Worm (Caenorhabditis elegans) whole organism, midembryonic: ENCODE measurements around the gene F14F8.14.
A peak's percentile ranks its signal among the peaks of the same experiment; 100 is the strongest.

Experiments used
- T22C8.4 ChIP-seq: fragments of 200-800 bp; sonication (Bioruptor generic); IDR thresholded peaks from 2 replicates; pipeline ENCODE4 v1.3.6; 2022; ENCODE audit warnings: missing genetic modification characterization, missing compliant biosample characterization
- cog-1 ChIP-seq: sonication (generic microtip); optimal IDR thresholded peaks from 2 replicates; lab custom pipeline; 2016; ENCODE audit warnings: missing genetic modification characterization, missing compliant biosample characterization
- flt-1 ChIP-seq: fragments of 200-800 bp; sonication (Bioruptor generic); IDR thresholded peaks from 2 replicates; pipeline ENCODE4 v1.3.6; 2022; ENCODE audit warnings: missing genetic modification characterization, missing compliant biosample characterization
- klf-2 ChIP-seq: fragments of 200-800 bp; sonication (Bioruptor generic); conservative IDR thresholded peaks from 2 replicates; pipeline ENCODE4 v1.3.6; 2022; ENCODE audit warnings: missing genetic modification reagents, missing genetic modification characterization, missing compliant biosample characterization
- med-1 ChIP-seq: sonication (generic microtip); optimal IDR thresholded peaks from 2 replicates; lab custom pipeline; 2017; ENCODE audit warnings: missing genetic modification characterization, mild to moderate bottlenecking, missing compliant biosample characterization, antibody characterized with exemption, missing genetic modification reagents; ENCODE audit not compliant: insufficient read depth
- ref-1 ChIP-seq: fragments of 200-800 bp; sonication (Bioruptor generic); conservative IDR thresholded peaks from 2 replicates; pipeline ENCODE4 v1.3.6; 2022; ENCODE audit warnings: missing genetic modification reagents, missing genetic modification characterization, missing compliant biosample characterization
- tab-1 ChIP-seq: fragments of 200-800 bp; sonication (Bioruptor generic); IDR thresholded peaks from 2 replicates; pipeline ENCODE4 v1.3.6; 2022; ENCODE audit warnings: missing genetic modification characterization, missing compliant biosample characterization
- ztf-23 ChIP-seq: fragments of 200-800 bp; sonication (Bioruptor generic); IDR thresholded peaks from 2 replicates; pipeline ENCODE4 v1.3.6; 2022; ENCODE audit warnings: missing genetic modification reagents, missing genetic modification characterization, missing compliant biosample characterization
- ztf-29 ChIP-seq: fragments of 200-800 bp; sonication (Bioruptor generic); IDR thresholded peaks from 2 replicates; pipeline ENCODE4 v1.3.6; 2022; ENCODE audit warnings: missing genetic modification reagents, missing genetic modification characterization, missing compliant biosample characterization

F14F8.14 gene

ce11 chrV:16666647-16667046 is at the start of gene F14F8.14:
F14F8.14 (minus strand) TSS chrV:16666747.
- TF ChIP-seq tab-1: no peak
- no peak for TF ChIP-seq med-1
- no peak for TF ChIP-seq ztf-29 (GFP tag; lab: Robert Waterston, UW)
- TF ChIP-seq ref-1 (GFP tag; lab: Robert Waterston, UW): no peak
- no peak for TF ChIP-seq klf-2 (GFP tag; lab: Robert Waterston, UW)
- no peak for TF ChIP-seq flt-1 (GFP tag; lab: Robert Waterston, UW)
- TF ChIP-seq cog-1 (tag; lab: Kevin White, UChicago): no peak
- TF ChIP-seq ztf-23: no peak
- TF ChIP-seq T22C8.4 (GFP tag; lab: Robert Waterston, UW): no peak

ce11 chrV:16713797-16714196 is 47.2 kb upstream of the F14F8.14 start:
- no peak for TF ChIP-seq ref-1 (GFP tag; lab: Robert Waterston, UW)
- TF ChIP-seq cog-1 (tag; lab: Kevin White, UChicago): no peak
- no peak for TF ChIP-seq med-1
- no peak for TF ChIP-seq flt-1 (GFP tag; lab: Robert Waterston, UW)
- no peak for TF ChIP-seq tab-1
- TF ChIP-seq T22C8.4 (GFP tag; lab: Robert Waterston, UW): no peak
- TF ChIP-seq ztf-23: no peak
- TF ChIP-seq klf-2 (GFP tag; lab: Robert Waterston, UW): no peak
- no peak for TF ChIP-seq ztf-29 (GFP tag; lab: Robert Waterston, UW)

- TF ChIP-seq cog-1 (tag; lab: Kevin White, UChicago) (no peak), ztf-23 (no peak), flt-1 (GFP tag; lab: Robert Waterston, UW) (no peak), ref-1 (GFP tag; lab: Robert Waterston, UW) (no peak), med-1 (no peak), tab-1 (no peak), ztf-29 (GFP tag; lab: Robert Waterston, UW) (no peak), T22C8.4 (GFP tag; lab: Robert Waterston, UW) (no peak), klf-2 (GFP tag; lab: Robert Waterston, UW) (no peak)
Observed at ce11 chrV:16706549-16706948, 40.0 kb upstream of the F14F8.14 start, which contains the start of gene clec-9. clec-9 (minus strand) TSS chrV:16706649.

- no peak for TF ChIP-seq T22C8.4 (GFP tag; lab: Robert Waterston, UW)
- peak; percentile 73; the same call in 1 of the 2 replicates for TF ChIP-seq flt-1 (GFP tag; lab: Robert Waterston, UW)
- peak; percentile 67 for TF ChIP-seq ztf-23
- no peak for TF ChIP-seq klf-2 (GFP tag; lab: Robert Waterston, UW)
Observed at ce11 chrV:16699752-16700259, 33.3 kb upstream of the F14F8.14 start, which contains the start of gene Y70C5C.1. Y70C5C.1 (plus strand) TSS chrV:16700209.

- TF ChIP-seq tab-1: no peak
- TF ChIP-seq T22C8.4 (GFP tag; lab: Robert Waterston, UW): no peak
- no peak for TF ChIP-seq ref-1 (GFP tag; lab: Robert Waterston, UW)
- TF ChIP-seq cog-1 (tag; lab: Kevin White, UChicago): no peak
- no peak for TF ChIP-seq med-1
- TF ChIP-seq ztf-29 (GFP tag; lab: Robert Waterston, UW): no peak
- no peak for TF ChIP-seq ztf-23
- no peak for TF ChIP-seq klf-2 (GFP tag; lab: Robert Waterston, UW)
Observed at ce11 chrV:16697178-16697577, 30.6 kb upstream of the F14F8.14 start, which contains the start of gene srw-41. srw-41 (plus strand) TSS chrV:16697478.

- no peak for TF ChIP-seq flt-1 (GFP tag; lab: Robert Waterston, UW)
- no peak for TF ChIP-seq tab-1
- TF ChIP-seq ztf-29 (GFP tag; lab: Robert Waterston, UW): no peak
- TF ChIP-seq ref-1 (GFP tag; lab: Robert Waterston, UW): no peak
- no peak for TF ChIP-seq T22C8.4 (GFP tag; lab: Robert Waterston, UW)
- TF ChIP-seq ztf-23: no peak
- no peak for TF ChIP-seq cog-1 (tag; lab: Kevin White, UChicago)
Observed at ce11 chrV:16695499-16695898, 29.0 kb upstream of the F14F8.14 start.

ce11 chrV:16694538-16694937 is 28.0 kb upstream of the F14F8.14 start, which contains the start of gene srz-101:
srz-101 (plus strand) TSS chrV:16694838.
- TF ChIP-seq T22C8.4 (GFP tag; lab: Robert Waterston, UW): no peak
- TF ChIP-seq flt-1 (GFP tag; lab: Robert Waterston, UW): no peak
- TF ChIP-seq klf-2 (GFP tag; lab: Robert Waterston, UW): no peak
- TF ChIP-seq med-1: no peak
- no peak for TF ChIP-seq ztf-29 (GFP tag; lab: Robert Waterston, UW)

ce11 chrV:16693732-16694131 is 27.2 kb upstream of the F14F8.14 start, which contains the start of gene srw-42:
srw-42 (minus strand) TSS chrV:16693832.
- TF ChIP-seq cog-1 (tag; lab: Kevin White, UChicago): no peak

ce11 chrV:16692988-16693387 is 26.4 kb upstream of the F14F8.14 start:
- TF ChIP-seq ref-1 (GFP tag; lab: Robert Waterston, UW) (no peak), ztf-23 (no peak), T22C8.4 (GFP tag; lab: Robert Waterston, UW) (no peak), tab-1 (no peak), ztf-29 (GFP tag; lab: Robert Waterston, UW) (no peak), flt-1 (GFP tag; lab: Robert Waterston, UW) (no peak), klf-2 (GFP tag; lab: Robert Waterston, UW) (no peak), med-1 (no peak), cog-1 (tag; lab: Kevin White, UChicago) (no peak)

- TF ChIP-seq ref-1 (GFP tag; lab: Robert Waterston, UW): no peak
- no peak for TF ChIP-seq cog-1 (tag; lab: Kevin White, UChicago)
Observed at ce11 chrV:16687227-16687626, 20.7 kb upstream of the F14F8.14 start, which contains the start of gene srz-102. srz-102 (plus strand) TSS chrV:16687527.
